Worm (Caenorhabditis elegans): ENCODE measurements around the gene M60.6.

Gene M60.6

DNA sequence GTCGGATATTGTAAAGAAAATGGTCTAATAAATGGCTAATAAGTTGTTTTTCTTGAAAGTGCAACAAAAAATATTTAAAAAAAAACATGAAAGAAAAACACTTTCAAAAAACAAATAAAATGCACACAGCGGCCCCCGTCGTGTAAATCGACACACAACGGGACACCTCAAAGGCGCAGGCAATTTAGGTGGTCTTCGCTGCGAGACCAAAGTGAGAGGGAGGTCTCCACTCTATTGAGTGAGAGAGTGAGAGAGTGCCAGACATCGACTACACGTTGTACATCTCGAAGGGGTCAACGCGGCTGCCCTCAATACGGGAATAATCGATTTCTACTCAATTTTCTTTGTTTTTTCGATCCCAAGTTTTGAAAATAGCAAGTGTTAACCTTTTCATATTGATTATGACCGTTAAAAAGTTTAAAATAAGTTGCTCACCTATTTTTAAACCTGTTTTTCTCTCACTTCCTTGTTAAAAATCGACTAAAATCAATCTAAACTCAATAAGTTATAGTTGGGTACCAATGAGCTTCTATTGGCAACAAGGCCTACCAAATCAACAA is 34.6 kb upstream of the M60.6 start, which contains the start of gene sec-16A.2:
sec-16A.2 (plus strand) TSS at position 510 of the 560 bp plus-strand sequence.
- TF ChIP-seq odd-2 (tag; optimal IDR thresholded peaks at IDR 0.05) (no peak), dve-1 (tag; optimal IDR thresholded peaks at IDR 0.05) (peak; percentile 18), ref-2 (tag; optimal IDR thresholded peaks at IDR 0.05) (peak; percentile 77), ceh-14 (tag; optimal IDR thresholded peaks at IDR 0.05) (no peak), T23F11.4 (GFP tag; optimal IDR thresholded peaks at IDR 0.05) (no peak), pat-9 (tag; optimal IDR thresholded peaks at IDR 0.05) (no peak), npax-4 (tag; optimal IDR thresholded peaks at IDR 0.05) (no peak), hlh-15 (tag; optimal IDR thresholded peaks at IDR 0.05) (no peak), unc-55 (GFP tag; optimal IDR thresholded peaks at IDR 0.05) (peak; percentile 77), pha-2 (tag; optimal IDR thresholded peaks at IDR 0.05) (no peak), ttx-3 (tag; optimal IDR thresholded peaks at IDR 0.05) (no peak), K09A11.1 (tag; optimal IDR thresholded peaks at IDR 0.05; ENCODE audit: insufficient read depth) (no peak), ztf-16 (tag; optimal IDR thresholded peaks at IDR 0.05) (no peak), mec-3 (tag; optimal IDR thresholded peaks at IDR 0.05; ENCODE audit: borderline replicate concordance) (no peak), fax-1 (tag; optimal IDR thresholded peaks at IDR 0.05) (no peak), pha-4 (tag; optimal IDR thresholded peaks at IDR 0.05) (no peak), K02D7.2 (tag; optimal IDR thresholded peaks at IDR 0.05) (no peak), elt-4 (tag; optimal IDR thresholded peaks at IDR 0.05) (no peak), ceh-9 (tag; optimal IDR thresholded peaks at IDR 0.05) (no peak), ceh-24 (tag; optimal IDR thresholded peaks at IDR 0.05) (no peak), pros-1 (tag; optimal IDR thresholded peaks at IDR 0.05) (peak; percentile 36), fkh-6 (tag; optimal IDR thresholded peaks at IDR 0.05) (no peak), zip-5 (tag; optimal IDR thresholded peaks at IDR 0.05) (no peak), che-1 (tag; optimal IDR thresholded peaks at IDR 0.05) (no peak), madf-2 (tag; optimal IDR thresholded peaks at IDR 0.05) (no peak), lin-11 (tag; optimal IDR thresholded peaks at IDR 0.05) (no peak), ahr-1 (tag; optimal IDR thresholded peaks at IDR 0.05) (no peak), ceh-48 (tag; optimal IDR thresholded peaks at IDR 0.05) (peak; percentile 16), tbx-7 (tag; optimal IDR thresholded peaks at IDR 0.05) (no peak), rnt-1 (tag; optimal IDR thresholded peaks at IDR 0.05) (peak; percentile 35), ceh-19 (GFP tag; optimal IDR thresholded peaks at IDR 0.05) (no peak), ceh-2 (tag; optimal IDR thresholded peaks at IDR 0.05) (peak; percentile 1), Y22D7AL.16 (tag; optimal IDR thresholded peaks at IDR 0.05) (no peak), sox-2 (GFP tag; IDR thresholded peaks at IDR 0.05) (no peak), ceh-45 (GFP tag; IDR thresholded peaks at IDR 0.05) (no peak), ceh-31 (tag; optimal IDR thresholded peaks at IDR 0.05) (peak; percentile 80), eyg-1 (tag; optimal IDR thresholded peaks at IDR 0.05) (peak; percentile 10), unc-3 (GFP tag; conservative IDR thresholded peaks at IDR 0.05) (no peak), unc-3 (tag; optimal IDR thresholded peaks at IDR 0.05) (no peak), F13H6.1 (tag; optimal IDR thresholded peaks at IDR 0.05) (no peak), ets-4 (tag; optimal IDR thresholded peaks at IDR 0.05) (no peak), ceh-34 (tag; optimal IDR thresholded peaks at IDR 0.05) (peak; percentile 82), ceh-6 (GFP tag; optimal IDR thresholded peaks at IDR 0.05) (no peak), pax-1 (tag; optimal IDR thresholded peaks at IDR 0.05) (no peak), unc-42 (tag; optimal IDR thresholded peaks at IDR 0.05) (peak; percentile 40), hlh-6 (tag; optimal IDR thresholded peaks at IDR 0.05) (no peak), gmeb-2 (tag; optimal IDR thresholded peaks at IDR 0.05) (no peak), unc-86 (tag; optimal IDR thresholded peaks at IDR 0.05) (no peak), sox-4 (tag; optimal IDR thresholded peaks at IDR 0.05) (no peak), ceh-22 (tag; optimal IDR thresholded peaks at IDR 0.05) (no peak), nhr-232 (tag; optimal IDR thresholded peaks at IDR 0.05) (no peak), tbx-2 (tag; optimal IDR thresholded peaks at IDR 0.05) (peak; percentile 64), pag-3 (tag; optimal IDR thresholded peaks at IDR 0.05; ENCODE audit: borderline replicate concordance) (no peak), C38D4.7 (GFP tag; optimal IDR thresholded peaks at IDR 0.05) (no peak)
